Worm (Caenorhabditis elegans) whole organism, midembryonic: Measurements from ENCODE around the gene ehs-1.

Source experiments
- T22C8.4 ChIP-seq: fragments of 200-800 bp; sonication (Bioruptor generic); IDR thresholded peaks from 2 replicates; pipeline ENCODE4 v1.3.6; 2022; ENCODE audit warnings: missing genetic modification characterization, missing compliant biosample characterization
- flt-1 ChIP-seq: fragments of 200-800 bp; sonication (Bioruptor generic); IDR thresholded peaks from 2 replicates; pipeline ENCODE4 v1.3.6; 2022; ENCODE audit warnings: missing genetic modification characterization, missing compliant biosample characterization
- klf-2 ChIP-seq: fragments of 200-800 bp; sonication (Bioruptor generic); conservative IDR thresholded peaks from 2 replicates; pipeline ENCODE4 v1.3.6; 2022; ENCODE audit warnings: missing genetic modification reagents, missing genetic modification characterization, missing compliant biosample characterization
- med-1 ChIP-seq: sonication (generic microtip); optimal IDR thresholded peaks from 2 replicates; lab custom pipeline; 2017; ENCODE audit warnings: missing genetic modification characterization, mild to moderate bottlenecking, missing compliant biosample characterization, antibody characterized with exemption, missing genetic modification reagents; ENCODE audit not compliant: insufficient read depth
- tab-1 ChIP-seq: fragments of 200-800 bp; sonication (Bioruptor generic); IDR thresholded peaks from 2 replicates; pipeline ENCODE4 v1.3.6; 2022; ENCODE audit warnings: missing genetic modification characterization, missing compliant biosample characterization
- ztf-29 ChIP-seq: fragments of 200-800 bp; sonication (Bioruptor generic); IDR thresholded peaks from 2 replicates; pipeline ENCODE4 v1.3.6; 2022; ENCODE audit warnings: missing genetic modification reagents, missing genetic modification characterization, missing compliant biosample characterization

- TF ChIP-seq tab-1 (no peak), flt-1 (GFP tag; lab: Robert Waterston, UW) (no peak), klf-2 (no peak), T22C8.4 (GFP tag; lab: Robert Waterston, UW) (no peak), med-1 (GFP tag; lab: Kevin White, UChicago) (no peak), ztf-29 (no peak)
Observed at ce11 chrII:5872414-5872813, 51.9 kb downstream of the ehs-1 start.
